Worm (Caenorhabditis elegans) whole organism, L2 larva: ENCODE results near the gene cgr-1.

Source experiments
- C34F6.9 ChIP-seq: fragments of 150-350 bp; optimal IDR thresholded peaks from 2 replicates; lab custom pipeline; 2014; ENCODE audit warnings: missing biosample characterization, missing genetic modification characterization
- F13H6.1 ChIP-seq: sonication (generic microtip); optimal IDR thresholded peaks from 2 replicates; lab custom pipeline; 2016; ENCODE audit warnings: missing genetic modification characterization, missing compliant biosample characterization
- R02D3.7 ChIP-seq: fragments of 150-350 bp; optimal IDR thresholded peaks from 2 replicates; lab custom pipeline; 2014; ENCODE audit warnings: missing biosample characterization, missing genetic modification characterization
- Y55F3AM.14 ChIP-seq: fragments of 200-800 bp; sonication (Bioruptor generic); optimal IDR thresholded peaks from 2 replicates; lab custom pipeline; 2018; ENCODE audit warnings: mild to moderate bottlenecking, missing genetic modification characterization, missing compliant biosample characterization
- ZK546.5 ChIP-seq: sonication (generic microtip); optimal IDR thresholded peaks from 2 replicates; lab custom pipeline; 2017; ENCODE audit warnings: missing biosample characterization, missing genetic modification characterization
- alr-1 ChIP-seq: fragments of 150-350 bp; optimal IDR thresholded peaks from 2 replicates; lab custom pipeline; 2014; ENCODE audit warnings: missing biosample characterization, missing genetic modification characterization
- aly-2 ChIP-seq: fragments of 150-350 bp; optimal IDR thresholded peaks from 2 replicates; lab custom pipeline; 2014; ENCODE audit warnings: missing biosample characterization, missing genetic modification characterization
- ama-1 ChIP-seq: fragments of 150-350 bp; optimal IDR thresholded peaks from 2 replicates; lab custom pipeline; 2018; ENCODE audit warnings: inconsistent platforms
- ceh-16 ChIP-seq: fragments of 150-350 bp; optimal IDR thresholded peaks from 2 replicates; lab custom pipeline; 2014; ENCODE audit warnings: missing biosample characterization, missing genetic modification characterization
- ceh-82 ChIP-seq: fragments of 150-350 bp; optimal IDR thresholded peaks from 2 replicates; lab custom pipeline; 2014; ENCODE audit warnings: missing biosample characterization, missing genetic modification characterization
- crh-2 ChIP-seq: sonication (generic microtip); optimal IDR thresholded peaks from 2 replicates; lab custom pipeline; 2017; ENCODE audit warnings: missing biosample characterization, missing genetic modification characterization
- egl-27 ChIP-seq: sonication (generic microtip); optimal IDR thresholded peaks from 3 replicates; lab custom pipeline; 2017; ENCODE audit warnings: missing biosample characterization, missing genetic modification reagents, missing genetic modification characterization
- elt-1 ChIP-seq: fragments of 150-350 bp; optimal IDR thresholded peaks from 2 replicates; lab custom pipeline; 2014; ENCODE audit warnings: missing biosample characterization, missing genetic modification characterization
- elt-3 ChIP-seq: sonication (generic microtip); optimal IDR thresholded peaks from 2 replicates; lab custom pipeline; 2017; ENCODE audit warnings: missing biosample characterization, missing genetic modification characterization
- fos-1 ChIP-seq: fragments of 150-350 bp; optimal IDR thresholded peaks from 2 replicates; lab custom pipeline; 2014; ENCODE audit warnings: missing biosample characterization, missing genetic modification characterization
- gmeb-1 ChIP-seq: fragments of 150-350 bp; optimal IDR thresholded peaks from 2 replicates; lab custom pipeline; 2014; ENCODE audit warnings: missing biosample characterization, missing genetic modification characterization
- lin-11 ChIP-seq: fragments of 150-350 bp; sonication (generic microtip); optimal IDR thresholded peaks from 2 replicates; lab custom pipeline; 2014; ENCODE audit warnings: missing biosample characterization, missing genetic modification characterization, inconsistent platforms, mixed read lengths
- lin-13 ChIP-seq: fragments of 150-350 bp; optimal IDR thresholded peaks from 2 replicates; lab custom pipeline; 2014; ENCODE audit warnings: missing biosample characterization, missing genetic modification reagents, missing genetic modification characterization
- lin-39 ChIP-seq: fragments of 150-350 bp; optimal IDR thresholded peaks from 2 replicates; lab custom pipeline; 2014; ENCODE audit warnings: missing biosample characterization, missing genetic modification reagents, missing genetic modification characterization
- lsy-2 ChIP-seq, 2 experiments: fragments of 150-350 bp in 1 of 2; sonication (generic microtip) in 1 of 2; optimal IDR thresholded peaks; 2 replicates each; lab custom pipeline; 2014 to 2017; ENCODE audit warnings: missing biosample characterization in 2 of 2, missing genetic modification characterization in 2 of 2
- mab-5 ChIP-seq: fragments of 150-350 bp; optimal IDR thresholded peaks from 2 replicates; lab custom pipeline; 2014; ENCODE audit warnings: missing biosample characterization, missing genetic modification characterization
- mbf-1 ChIP-seq: sonication (generic microtip); optimal IDR thresholded peaks from 2 replicates; lab custom pipeline; 2017; ENCODE audit warnings: missing biosample characterization, missing genetic modification characterization
- mdl-1 ChIP-seq, 2 experiments: fragments of 150-350 bp in 1 of 2; sonication (generic microtip) in 1 of 2; optimal IDR thresholded peaks; 2 replicates each; lab custom pipeline; 2017; ENCODE audit warnings: missing biosample characterization in 2 of 2, missing genetic modification characterization in 2 of 2
- nhr-10 ChIP-seq: sonication (generic microtip); optimal IDR thresholded peaks from 2 replicates; lab custom pipeline; 2017; ENCODE audit warnings: missing biosample characterization, missing genetic modification characterization
- nhr-11 ChIP-seq: fragments of 150-350 bp; optimal IDR thresholded peaks from 2 replicates; lab custom pipeline; 2014; ENCODE audit warnings: missing biosample characterization, missing genetic modification characterization
- nhr-129 ChIP-seq: fragments of 150-350 bp; optimal IDR thresholded peaks from 2 replicates; lab custom pipeline; 2014; ENCODE audit warnings: missing biosample characterization, missing genetic modification characterization
- nhr-21 ChIP-seq: fragments of 150-350 bp; optimal IDR thresholded peaks from 2 replicates; lab custom pipeline; 2014; ENCODE audit warnings: missing biosample characterization, missing genetic modification characterization
- nhr-23 ChIP-seq: fragments of 150-350 bp; optimal IDR thresholded peaks from 2 replicates; lab custom pipeline; 2014; ENCODE audit warnings: missing biosample characterization, missing genetic modification reagents, missing genetic modification characterization
- nhr-237 ChIP-seq: fragments of 150-350 bp; optimal IDR thresholded peaks from 2 replicates; lab custom pipeline; 2014; ENCODE audit warnings: missing biosample characterization, missing genetic modification characterization
- nhr-25 ChIP-seq: fragments of 150-350 bp; sonication (generic microtip); optimal IDR thresholded peaks from 3 replicates; lab custom pipeline; 2014; ENCODE audit warnings: missing biosample characterization, missing genetic modification characterization
- nhr-6 ChIP-seq: fragments of 150-350 bp; optimal IDR thresholded peaks from 2 replicates; lab custom pipeline; 2014; ENCODE audit warnings: missing biosample characterization, missing genetic modification characterization
- nhr-77 ChIP-seq: fragments of 150-350 bp; optimal IDR thresholded peaks from 2 replicates; lab custom pipeline; 2014; ENCODE audit warnings: missing biosample characterization, missing genetic modification characterization
- peb-1 ChIP-seq: fragments of 150-350 bp; optimal IDR thresholded peaks from 2 replicates; lab custom pipeline; 2014; ENCODE audit warnings: missing biosample characterization, missing genetic modification characterization
- sem-4 ChIP-seq: fragments of 150-350 bp; optimal IDR thresholded peaks from 2 replicates; lab custom pipeline; 2014; ENCODE audit warnings: missing biosample characterization, missing genetic modification reagents, missing genetic modification characterization
- skn-1 ChIP-seq: sonication (generic microtip); optimal IDR thresholded peaks from 2 replicates; lab custom pipeline; 2017; ENCODE audit warnings: missing biosample characterization, missing genetic modification characterization
- sma-3 ChIP-seq: sonication (generic microtip); optimal IDR thresholded peaks from 2 replicates; lab custom pipeline; 2016; ENCODE audit warnings: missing genetic modification reagents, missing genetic modification characterization, missing compliant biosample characterization
- sma-9 ChIP-seq, 2 experiments: fragments of 150-350 bp in 1 of 2; sonication (generic microtip) in 1 of 2; optimal IDR thresholded peaks; 2 replicates each; lab custom pipeline; 2014 to 2016; ENCODE audit warnings: missing genetic modification characterization in 2 of 2, mild to moderate bottlenecking in 1 of 2, missing biosample characterization in 1 of 2, missing compliant biosample characterization in 1 of 2, missing genetic modification reagents in 1 of 2, moderate library complexity in 1 of 2
- snpc-4 ChIP-seq: fragments of 150-350 bp; optimal IDR thresholded peaks from 2 replicates; lab custom pipeline; 2014; ENCODE audit warnings: missing biosample characterization, missing genetic modification characterization
- unc-39 ChIP-seq: fragments of 150-350 bp; optimal IDR thresholded peaks from 2 replicates; lab custom pipeline; 2014; ENCODE audit warnings: missing biosample characterization, missing genetic modification characterization
- unc-55 ChIP-seq: fragments of 150-350 bp; sonication (generic microtip); optimal IDR thresholded peaks from 3 replicates; lab custom pipeline; 2014; ENCODE audit warnings: missing biosample characterization, missing genetic modification reagents, missing genetic modification characterization
- unc-62 ChIP-seq: fragments of 150-350 bp; optimal IDR thresholded peaks from 2 replicates; lab custom pipeline; 2014; ENCODE audit warnings: missing biosample characterization, missing genetic modification reagents, missing genetic modification characterization
- zag-1 ChIP-seq: fragments of 150-350 bp; optimal IDR thresholded peaks from 2 replicates; lab custom pipeline; 2014; ENCODE audit warnings: missing biosample characterization, missing genetic modification characterization
- ztf-1 ChIP-seq: fragments of 200-800 bp; sonication (Bioruptor generic); conservative IDR thresholded peaks from 2 replicates; pipeline ENCODE4 v1.3.6; 2022; ENCODE audit warnings: missing genetic modification characterization, missing compliant biosample characterization
- ztf-11 ChIP-seq: sonication (generic microtip); optimal IDR thresholded peaks from 2 replicates; lab custom pipeline; 2017; ENCODE audit warnings: missing biosample characterization, missing genetic modification characterization
- ztf-4 ChIP-seq: fragments of 150-350 bp; optimal IDR thresholded peaks from 2 replicates; lab custom pipeline; 2014; ENCODE audit warnings: missing biosample characterization, missing genetic modification characterization

The cgr-1 gene

DNA sequence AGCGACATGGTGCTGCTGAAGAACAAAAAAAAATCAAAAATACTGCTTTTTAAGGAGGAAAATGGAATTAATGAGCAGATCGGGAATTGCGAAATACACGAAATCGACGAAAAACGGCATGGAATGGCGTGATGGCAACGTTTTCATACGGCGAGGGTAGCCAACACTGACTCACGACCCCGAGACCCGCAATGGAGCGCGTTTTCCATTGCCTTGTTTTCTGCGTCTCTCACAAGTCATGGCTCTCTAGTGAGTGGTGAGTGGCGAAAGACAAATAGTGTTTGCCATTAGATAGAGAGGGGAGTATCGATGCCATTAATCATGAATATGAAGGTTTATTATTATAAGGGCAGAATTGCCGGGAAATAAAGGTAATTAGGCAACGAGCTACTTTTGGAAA is 5.5 kb upstream of the cgr-1 start, which contains the start of gene C18B2.4:
C18B2.4 (minus strand) TSS at position 15 of the 400 bp plus-strand sequence.
- TF ChIP-seq nhr-77 (tag; lab: Kevin White, UChicago) (peak; percentile 47), skn-1 (tag; lab: Kevin White, UChicago) (peak; percentile 19), gmeb-1 (tag; lab: Kevin White, UChicago) (peak; percentile 55), C34F6.9 (peak; percentile 84), zag-1 (tag; lab: Kevin White, UChicago) (peak; percentile 76), alr-1 (no peak), Y55F3AM.14 (GFP tag; lab: Kevin White, UChicago) (no peak), crh-2 (tag; lab: Kevin White, UChicago) (peak; percentile 87), unc-39 (tag; lab: Kevin White, UChicago) (no peak), peb-1 (peak; percentile 20), ztf-11 (tag; lab: Kevin White, UChicago) (no peak), lin-39 (tag; lab: Kevin White, UChicago) (no peak), nhr-237 (tag; lab: Kevin White, UChicago) (no peak), F13H6.1 (tag; lab: Kevin White, UChicago) (peak; percentile 62), nhr-21 (tag; lab: Kevin White, UChicago) (peak; percentile 25), fos-1 (tag; lab: Kevin White, UChicago) (peak; percentile 99), elt-3 (no peak), ztf-4 (tag; lab: Kevin White, UChicago) (peak; percentile 24), nhr-129 (peak; percentile 86), lin-11 (tag; lab: Kevin White, UChicago) (peak; percentile 50), snpc-4 (tag; lab: Kevin White, UChicago) (peak; percentile 49), lin-13 (GFP tag; lab: Kevin White, UChicago) (peak; percentile 38), lsy-2 (tag; optimal IDR thresholded peaks at IDR 0.05; lab: Kevin White, UChicago) (peak; percentile 28 to 73), unc-55 (GFP tag; lab: Kevin White, UChicago) (peak; percentile 86), mdl-1 (tag; optimal IDR thresholded peaks at IDR 0.05; lab: Kevin White, UChicago) (peak in 1 of 2 experiments; percentile 22), nhr-23 (no peak), mab-5 (tag; lab: Kevin White, UChicago) (peak; percentile 84), nhr-11 (tag; lab: Kevin White, UChicago) (no peak), nhr-10 (tag; lab: Kevin White, UChicago) (no peak), egl-27 (tag; lab: Kevin White, UChicago) (no peak), elt-1 (tag; lab: Kevin White, UChicago) (no peak), R02D3.7 (no peak), sem-4 (tag; lab: Kevin White, UChicago) (peak; percentile 53), ztf-1 (GFP tag; lab: Robert Waterston, UW) (no peak), ceh-82 (tag; lab: Kevin White, UChicago) (no peak), unc-62 (no peak), sma-9 (GFP tag; optimal IDR thresholded peaks at IDR 0.05; lab: Kevin White, UChicago) (peak; percentile 59), sma-9 (tag; optimal IDR thresholded peaks at IDR 0.05; lab: Kevin White, UChicago) (no peak), nhr-25 (tag; lab: Kevin White, UChicago) (no peak), ceh-16 (tag; lab: Kevin White, UChicago) (no peak), mbf-1 (tag; lab: Kevin White, UChicago) (no peak), sma-3 (GFP tag; lab: Kevin White, UChicago) (peak; percentile 47), ZK546.5 (no peak), ama-1 (lab: Kevin White, UChicago) (no peak), aly-2 (no peak)

DNA sequence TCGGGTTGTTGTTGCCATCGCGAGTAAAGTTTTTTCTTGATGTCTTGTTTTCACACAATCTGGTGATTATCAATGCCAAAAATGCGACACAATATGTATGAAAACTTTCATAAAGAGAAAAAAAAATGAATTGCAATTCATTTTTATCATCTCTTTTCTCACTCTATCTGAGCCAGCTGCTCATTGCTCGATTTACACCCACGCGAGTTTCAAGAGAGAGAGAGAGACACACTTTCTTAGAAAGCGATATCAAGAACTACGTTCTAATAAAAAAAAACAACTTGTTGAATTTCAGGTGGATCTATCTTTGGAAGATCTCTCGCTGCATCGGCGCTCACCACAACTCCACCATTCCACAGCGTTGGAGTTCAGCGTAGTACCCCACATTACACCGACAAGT is 2.4 kb upstream of the cgr-1 start:
- TF ChIP-seq sma-9 (GFP tag; optimal IDR thresholded peaks at IDR 0.05; lab: Kevin White, UChicago) (no peak), sma-9 (tag; optimal IDR thresholded peaks at IDR 0.05; lab: Kevin White, UChicago) (no peak), sem-4 (tag; lab: Kevin White, UChicago) (no peak), gmeb-1 (tag; lab: Kevin White, UChicago) (no peak), mbf-1 (tag; lab: Kevin White, UChicago) (no peak), ZK546.5 (no peak), crh-2 (tag; lab: Kevin White, UChicago) (no peak), aly-2 (no peak), peb-1 (no peak), ztf-11 (tag; lab: Kevin White, UChicago) (no peak), nhr-6 (tag; lab: Kevin White, UChicago) (no peak), mab-5 (tag; lab: Kevin White, UChicago) (no peak), lin-13 (GFP tag; lab: Kevin White, UChicago) (no peak), sma-3 (GFP tag; lab: Kevin White, UChicago) (no peak)
- TF ChIP-seq, all 48 proteins: peak for 0
